Fruit fly (Drosophila melanogaster) whole organism, prepupa: Measurements from ENCODE around the gene CSN1b.

ENCODE experiments used
- CG10669 ChIP-seq: fragments of 200-800 bp; sonication (Bioruptor generic); optimal IDR thresholded peaks from 3 replicates; lab custom pipeline; 2018; ENCODE audit warnings: missing biosample characterization, mild to moderate bottlenecking, missing genetic modification characterization, moderate library complexity
- CG11294 ChIP-seq: fragments of 200-800 bp; sonication (Bioruptor generic); IDR thresholded peaks from 2 replicates; pipeline ENCODE4 v1.3.6; 2022; ENCODE audit warnings: missing biosample characterization, missing genetic modification characterization
- CG11762 ChIP-seq: fragments of 200-800 bp; sonication (Bioruptor generic); optimal IDR thresholded peaks from 3 replicates; lab custom pipeline; 2016; ENCODE audit warnings: missing biosample characterization, missing genetic modification characterization; ENCODE audit not compliant: insufficient read depth
- CG11902 ChIP-seq: fragments of 200-800 bp; sonication (Bioruptor generic); optimal IDR thresholded peaks from 3 replicates; lab custom pipeline; 2016; ENCODE audit warnings: missing biosample characterization, missing genetic modification characterization
- CG15336 ChIP-seq: fragments of 200-800 bp; sonication (Bioruptor generic); IDR thresholded peaks from 2 replicates; pipeline ENCODE4 v1.3.6; 2022; ENCODE audit warnings: missing biosample characterization, missing genetic modification characterization
- CG3032 ChIP-seq: fragments of 200-800 bp; optimal IDR thresholded peaks from 2 replicates; lab custom pipeline; 2019; ENCODE audit warnings: missing biosample characterization, mild to moderate bottlenecking, missing genetic modification characterization, moderate library complexity
- CG31627 ChIP-seq: fragments of 200-800 bp; sonication (Bioruptor generic); optimal IDR thresholded peaks from 3 replicates; lab custom pipeline; 2016; ENCODE audit warnings: missing biosample characterization, missing genetic modification characterization
- CG32006 ChIP-seq: fragments of 200-800 bp; sonication (Bioruptor generic); optimal IDR thresholded peaks from 3 replicates; lab custom pipeline; 2017; ENCODE audit warnings: missing biosample characterization, mild to moderate bottlenecking, missing genetic modification characterization
- CG6163 ChIP-seq: fragments of 200-800 bp; sonication (Bioruptor generic); IDR thresholded peaks from 3 replicates; pipeline ENCODE4 v1.3.6; 2022; ENCODE audit warnings: missing biosample characterization, missing genetic modification characterization
- CG6276 ChIP-seq: fragments of 200-800 bp; sonication (Bioruptor generic); optimal IDR thresholded peaks from 2 replicates; lab custom pipeline; 2017; ENCODE audit warnings: missing biosample characterization, mild to moderate bottlenecking, missing genetic modification characterization
- CG6808 ChIP-seq: fragments of 200-800 bp; sonication (Bioruptor generic); optimal IDR thresholded peaks from 3 replicates; lab custom pipeline; 2017; ENCODE audit warnings: missing biosample characterization, missing genetic modification characterization, mild to moderate bottlenecking, moderate library complexity, missing genetic modification reagents
- CG6854 ChIP-seq: fragments of 200-800 bp; sonication (Bioruptor generic); optimal IDR thresholded peaks from 2 replicates; lab custom pipeline; 2017; ENCODE audit warnings: missing biosample characterization, mild to moderate bottlenecking, missing genetic modification characterization
- CG8119 ChIP-seq: fragments of 200-800 bp; sonication (Bioruptor generic); IDR thresholded peaks from 3 replicates; pipeline ENCODE4 v1.3.6; 2022; ENCODE audit warnings: missing biosample characterization, missing genetic modification characterization
- CG8319 ChIP-seq: fragments of 200-800 bp; sonication (Bioruptor generic); optimal IDR thresholded peaks from 3 replicates; lab custom pipeline; 2016; ENCODE audit warnings: missing biosample characterization, missing genetic modification characterization
- CG9139 ChIP-seq: fragments of 200-800 bp; sonication (Bioruptor generic); optimal IDR thresholded peaks from 3 replicates; lab custom pipeline; 2017; ENCODE audit warnings: missing biosample characterization, mild to moderate bottlenecking, missing genetic modification characterization
- Eip75B ChIP-seq: fragments of 200-800 bp; sonication (Bioruptor generic); optimal IDR thresholded peaks from 3 replicates; lab custom pipeline; 2016; ENCODE audit warnings: missing biosample characterization, missing genetic modification characterization
- Eip78C ChIP-seq: fragments of 200-800 bp; sonication (Bioruptor generic); peaks from one replicate; lab custom pipeline; 2016; ENCODE audit warnings: missing biosample characterization, missing genetic modification characterization
- Eip93F ChIP-seq: fragments of 200-800 bp; sonication (Bioruptor generic); optimal IDR thresholded peaks from 2 replicates; lab custom pipeline; 2016; ENCODE audit warnings: missing biosample characterization, mild to moderate bottlenecking, missing genetic modification characterization
- Ets21C ChIP-seq: fragments of 200-800 bp; sonication (Bioruptor generic); optimal IDR thresholded peaks from 3 replicates; lab custom pipeline; 2016; ENCODE audit warnings: missing biosample characterization, missing genetic modification characterization
- Ets96B ChIP-seq: fragments of 200-800 bp; optimal IDR thresholded peaks from 2 replicates; lab custom pipeline; 2019; ENCODE audit warnings: missing biosample characterization, mild to moderate bottlenecking, missing genetic modification characterization, moderate library complexity
- Gug ChIP-seq: fragments of 200-800 bp; sonication (Bioruptor generic); IDR thresholded peaks from 2 replicates; pipeline ENCODE4 v1.3.6; 2022; ENCODE audit warnings: missing biosample characterization, missing genetic modification characterization
- Hr39 ChIP-seq: fragments of 200-800 bp; sonication (Bioruptor generic); optimal IDR thresholded peaks from 2 replicates; lab custom pipeline; 2016; ENCODE audit warnings: missing biosample characterization, missing genetic modification characterization
- Lpt ChIP-seq: fragments of 200-800 bp; sonication (Bioruptor generic); optimal IDR thresholded peaks from 3 replicates; lab custom pipeline; 2016; ENCODE audit warnings: missing biosample characterization, missing genetic modification characterization
- OdsH ChIP-seq: fragments of 200-800 bp; sonication (Bioruptor generic); optimal IDR thresholded peaks from 3 replicates; lab custom pipeline; 2016; ENCODE audit warnings: missing biosample characterization, missing genetic modification characterization
- Smox ChIP-seq: fragments of 200-800 bp; sonication (Bioruptor generic); optimal IDR thresholded peaks from 3 replicates; lab custom pipeline; 2016; ENCODE audit warnings: missing biosample characterization, missing genetic modification characterization
- Sox102F ChIP-seq: fragments of 200-800 bp; sonication (Bioruptor generic); optimal IDR thresholded peaks from 2 replicates; lab custom pipeline; 2016; ENCODE audit warnings: missing biosample characterization, mild to moderate bottlenecking, missing genetic modification characterization
- Sox14 ChIP-seq: fragments of 200-800 bp; sonication (Bioruptor generic); optimal IDR thresholded peaks from 3 replicates; lab custom pipeline; 2016; ENCODE audit warnings: missing biosample characterization, missing genetic modification characterization
- Sox15 ChIP-seq: fragments of 200-800 bp; sonication (Bioruptor generic); optimal IDR thresholded peaks from 3 replicates; lab custom pipeline; 2016; ENCODE audit warnings: missing biosample characterization, missing genetic modification characterization
- achi ChIP-seq: fragments of 200-800 bp; sonication (Bioruptor generic); optimal IDR thresholded peaks from 3 replicates; lab custom pipeline; 2016; ENCODE audit warnings: missing biosample characterization, missing genetic modification characterization
- dac ChIP-seq: fragments of 200-800 bp; sonication (Bioruptor generic); optimal IDR thresholded peaks from 2 replicates; lab custom pipeline; 2017; ENCODE audit warnings: missing biosample characterization, mild to moderate bottlenecking, missing genetic modification characterization
- dsx ChIP-seq: fragments of 200-800 bp; optimal IDR thresholded peaks from 3 replicates; lab custom pipeline; 2019; ENCODE audit warnings: missing biosample characterization, mild to moderate bottlenecking, missing genetic modification characterization, moderate library complexity; ENCODE audit not compliant: poor library complexity, severe bottlenecking
- eg ChIP-seq: fragments of 200-800 bp; sonication (Bioruptor generic); IDR thresholded peaks from 3 replicates; pipeline ENCODE4 v1.3.6; 2022; ENCODE audit warnings: missing biosample characterization, missing genetic modification characterization
- esn ChIP-seq: fragments of 200-800 bp; sonication (Bioruptor generic); optimal IDR thresholded peaks from 2 replicates; lab custom pipeline; 2016; ENCODE audit warnings: missing biosample characterization, mild to moderate bottlenecking, missing genetic modification characterization, moderate library complexity
- fd59A ChIP-seq: fragments of 200-800 bp; sonication (Bioruptor generic); optimal IDR thresholded peaks from 2 replicates; lab custom pipeline; 2017; ENCODE audit warnings: missing biosample characterization, mild to moderate bottlenecking, missing genetic modification characterization, missing genetic modification reagents
- fd85E ChIP-seq: fragments of 200-800 bp; sonication (Bioruptor generic); optimal IDR thresholded peaks from 3 replicates; lab custom pipeline; 2016; ENCODE audit warnings: missing biosample characterization, missing genetic modification characterization
- net ChIP-seq: fragments of 200-800 bp; sonication (Bioruptor generic); optimal IDR thresholded peaks from 3 replicates; lab custom pipeline; 2016; ENCODE audit warnings: missing biosample characterization, missing genetic modification characterization
- pdm3 ChIP-seq: fragments of 200-800 bp; sonication (Bioruptor generic); optimal IDR thresholded peaks from 3 replicates; lab custom pipeline; 2016; ENCODE audit warnings: missing biosample characterization, missing genetic modification characterization
- salr ChIP-seq, 2 experiments: fragments of 200-800 bp; sonication (Bioruptor generic); optimal IDR thresholded peaks; 3 replicates each; lab custom pipeline; 2016 to 2018; ENCODE audit warnings: missing biosample characterization in 2 of 2, missing genetic modification characterization in 2 of 2, mild to moderate bottlenecking in 1 of 2
- ss ChIP-seq, 2 experiments: fragments of 200-800 bp; sonication (Bioruptor generic); optimal IDR thresholded peaks; 2 replicates in 1 of 2; 3 replicates in 1 of 2; lab custom pipeline; 2017 to 2018; ENCODE audit warnings: mild to moderate bottlenecking in 2 of 2, missing biosample characterization in 2 of 2, missing genetic modification characterization in 2 of 2, moderate library complexity in 1 of 2
- svp ChIP-seq: fragments of 200-800 bp; sonication (Bioruptor generic); peaks from one replicate; lab custom pipeline; 2016; ENCODE audit warnings: missing biosample characterization, missing genetic modification characterization
- topi ChIP-seq: fragments of 200-800 bp; sonication (Bioruptor generic); optimal IDR thresholded peaks from 3 replicates; lab custom pipeline; 2016; ENCODE audit warnings: missing biosample characterization, missing genetic modification characterization
- vri ChIP-seq: fragments of 200-800 bp; sonication (Bioruptor generic); optimal IDR thresholded peaks from 3 replicates; lab custom pipeline; 2016; ENCODE audit warnings: missing biosample characterization, mild to moderate bottlenecking, missing genetic modification characterization

Gene CSN1b

dm6 chr3L:18898770-18899278 lies 5.9 kb downstream of the CSN1b start, which contains the start of gene RpL26 (continued):
- TF ChIP-seq CG31627 (GFP tag; lab: Kevin White, UChicago): peak; percentile 86
- TF ChIP-seq CG11294: peak; percentile 41; the same call in 1 of the 2 replicates
- peak; percentile 60; the same call in 1 of the 3 replicates for TF ChIP-seq eg (GFP tag; lab: Robert Waterston, UW)
- TF ChIP-seq CG3032 (tag; lab: Kevin White, UChicago): peak; percentile 60
- peak; percentile 70 for TF ChIP-seq Sox14 (GFP tag; lab: Kevin White, UChicago)
- no peak for TF ChIP-seq ss (GFP tag; optimal IDR thresholded peaks at IDR 0.05; lab: Kevin White, UChicago)
- TF ChIP-seq net (GFP tag; lab: Kevin White, UChicago): no peak
- 0 out of 2 replicates have a peak, but pooled peaks have one; percentile 14 for TF ChIP-seq Gug (GFP tag; lab: Robert Waterston, UW)
- TF ChIP-seq OdsH (GFP tag; lab: Kevin White, UChicago): no peak
- TF ChIP-seq salr (GFP tag; optimal IDR thresholded peaks at IDR 0.05; lab: Kevin White, UChicago): no peak
- no peak for TF ChIP-seq CG8119 (GFP tag; lab: Robert Waterston, UW)
- no peak for TF ChIP-seq dac (GFP tag; lab: Kevin White, UChicago)
- TF ChIP-seq CG32006: no peak
- TF ChIP-seq achi (GFP tag; lab: Kevin White, UChicago): peak; percentile 100
- TF ChIP-seq vri (GFP tag; lab: Kevin White, UChicago): no peak
- TF ChIP-seq CG6276 (GFP tag; lab: Kevin White, UChicago): no peak
- TF ChIP-seq Ets21C (GFP tag; lab: Kevin White, UChicago): peak; percentile 77
- no peak for TF ChIP-seq pdm3 (GFP tag; lab: Kevin White, UChicago)
- no peak for TF ChIP-seq Lpt (GFP tag; lab: Kevin White, UChicago)
- peak; percentile 45 for TF ChIP-seq CG8319 (GFP tag; lab: Kevin White, UChicago)
- TF ChIP-seq CG11762 (GFP tag; lab: Kevin White, UChicago): no peak
- peak; percentile 55 for TF ChIP-seq Sox15 (GFP tag; lab: Kevin White, UChicago)
- TF ChIP-seq CG11902 (GFP tag; lab: Kevin White, UChicago): peak; percentile 50
- no peak for TF ChIP-seq fd85E (GFP tag; lab: Kevin White, UChicago)
- TF ChIP-seq Hr39 (GFP tag; lab: Kevin White, UChicago): peak; percentile 86
- peak; percentile 25 for TF ChIP-seq Ets96B
- TF ChIP-seq topi (GFP tag; lab: Kevin White, UChicago): peak; percentile 68
- peak; percentile 45 for TF ChIP-seq fd59A (GFP tag; lab: Kevin White, UChicago)
- no peak for TF ChIP-seq CG6808
- no peak for TF ChIP-seq Sox102F (GFP tag; lab: Kevin White, UChicago)
- TF ChIP-seq CG6854 (GFP tag; lab: Kevin White, UChicago): peak; percentile 80
- no peak for TF ChIP-seq svp (GFP tag; lab: Kevin White, UChicago)
- no peak for TF ChIP-seq Smox (GFP tag; lab: Kevin White, UChicago)

- peak; percentile 59; the same call in 1 of the 3 replicates for TF ChIP-seq eg (GFP tag; lab: Robert Waterston, UW)
- TF ChIP-seq Eip93F: no peak
- TF ChIP-seq CG15336 (GFP tag; lab: Robert Waterston, UW): peak; percentile 49; the same call in 1 of the 2 replicates
- peak; percentile 38 to 77 for TF ChIP-seq ss (GFP tag; optimal IDR thresholded peaks at IDR 0.05; lab: Kevin White, UChicago)
- peak; percentile 73 for TF ChIP-seq vri (GFP tag; lab: Kevin White, UChicago)
- peak; percentile 57; the same call in 1 of the 3 replicates for TF ChIP-seq CG6163 (GFP tag; lab: Robert Waterston, UW)
- TF ChIP-seq CG8119 (GFP tag; lab: Robert Waterston, UW): peak; percentile 44; the same call in 1 of the 3 replicates
- TF ChIP-seq dsx (GFP tag; lab: Kevin White, UChicago): peak; percentile 25
- TF ChIP-seq CG10669 (GFP tag; lab: Kevin White, UChicago): no peak
- peak; percentile 28 for TF ChIP-seq CG9139 (GFP tag; lab: Kevin White, UChicago)
- TF ChIP-seq CG8319 (GFP tag; lab: Kevin White, UChicago): no peak
- TF ChIP-seq Ets96B: no peak
- peak; percentile 26 for TF ChIP-seq esn (GFP tag; lab: Kevin White, UChicago)
- TF ChIP-seq Eip75B (GFP tag; lab: Kevin White, UChicago): peak; percentile 14
- TF ChIP-seq CG6854 (GFP tag; lab: Kevin White, UChicago): peak; percentile 75
- peak; percentile 22 for TF ChIP-seq net (GFP tag; lab: Kevin White, UChicago)
- peak; percentile 78 for TF ChIP-seq Eip78C (GFP tag; lab: Kevin White, UChicago)
Observed at dm6 chr3L:18898086-18898470, 6.7 kb downstream of the CSN1b start, which contains the start of gene CG3902. TSS of gene CG3902 (minus strand) at chr3L:18898293.
